Fruit fly (Drosophila melanogaster) whole organism, pupa: ENCODE results near the gene kmr.

Experiments used
- CG10348 ChIP-seq: fragments of 200-800 bp; sonication (Bioruptor generic); IDR thresholded peaks from 2 replicates; pipeline ENCODE4 v1.3.6; 2022; ENCODE audit warnings: missing biosample characterization, missing genetic modification characterization
- CG12605 ChIP-seq: fragments of 200-800 bp; sonication (Bioruptor generic); IDR thresholded peaks from 2 replicates; pipeline ENCODE4 v1.3.6; 2022; ENCODE audit warnings: missing biosample characterization, missing genetic modification characterization
- CG13204 ChIP-seq: fragments of 200-800 bp; sonication (Bioruptor generic); optimal IDR thresholded peaks from 2 replicates; lab custom pipeline; 2018; ENCODE audit warnings: missing biosample characterization, mild to moderate bottlenecking, missing genetic modification characterization, moderate library complexity
- CG14655 ChIP-seq: fragments of 200-800 bp; sonication (Bioruptor generic); optimal IDR thresholded peaks from 3 replicates; lab custom pipeline; 2017; ENCODE audit warnings: mild to moderate bottlenecking, missing biosample characterization, missing genetic modification reagents, missing genetic modification characterization
- CG15710 ChIP-seq: fragments of 200-800 bp; sonication (Bioruptor generic); optimal IDR thresholded peaks from 2 replicates; lab custom pipeline; 2018; ENCODE audit warnings: missing biosample characterization, mild to moderate bottlenecking, missing genetic modification characterization, moderate library complexity
- CG17806 ChIP-seq: fragments of 200-800 bp; sonication (Bioruptor generic); optimal IDR thresholded peaks from 2 replicates; lab custom pipeline; 2018; ENCODE audit warnings: missing biosample characterization, mild to moderate bottlenecking, missing genetic modification characterization, moderate library complexity
- CG32121 ChIP-seq: fragments of 200-800 bp; sonication (Bioruptor generic); IDR thresholded peaks from 2 replicates; pipeline ENCODE4 v1.3.6; 2022; ENCODE audit warnings: missing biosample characterization, missing genetic modification characterization
- CG34367 ChIP-seq: fragments of 200-800 bp; sonication (Bioruptor generic); optimal IDR thresholded peaks from 2 replicates; lab custom pipeline; 2018; ENCODE audit warnings: missing biosample characterization, mild to moderate bottlenecking, missing genetic modification characterization
- CG4496 ChIP-seq: fragments of 200-800 bp; sonication (Bioruptor generic); IDR thresholded peaks from 3 replicates; pipeline ENCODE4 v1.3.6; 2022; ENCODE audit warnings: missing biosample characterization, missing genetic modification characterization
- CG8159 ChIP-seq: fragments of 200-800 bp; sonication (Bioruptor generic); optimal IDR thresholded peaks from 3 replicates; lab custom pipeline; 2018; ENCODE audit warnings: missing biosample characterization, mild to moderate bottlenecking, missing genetic modification characterization, moderate library complexity
- CG8301 ChIP-seq: fragments of 200-800 bp; sonication (Bioruptor generic); optimal IDR thresholded peaks from 2 replicates; lab custom pipeline; 2018; ENCODE audit warnings: missing biosample characterization, mild to moderate bottlenecking, missing genetic modification characterization
- CG9948 ChIP-seq: fragments of 200-800 bp; sonication (Bioruptor generic); optimal IDR thresholded peaks from 2 replicates; lab custom pipeline; 2018; ENCODE audit warnings: missing biosample characterization, mild to moderate bottlenecking, missing genetic modification characterization, moderate library complexity
- D1 ChIP-seq: fragments of 200-800 bp; sonication (Bioruptor generic); optimal IDR thresholded peaks from 2 replicates; lab custom pipeline; 2018; ENCODE audit warnings: missing biosample characterization, mild to moderate bottlenecking, missing genetic modification characterization, moderate library complexity
- EcR ChIP-seq: fragments of 200-800 bp; sonication (Bioruptor generic); optimal IDR thresholded peaks from 3 replicates; lab custom pipeline; 2019; ENCODE audit warnings: missing biosample characterization, missing genetic modification characterization, mild to moderate bottlenecking, moderate library complexity, missing genetic modification reagents
- Ets98B ChIP-seq: fragments of 200-800 bp; sonication (Bioruptor generic); IDR thresholded peaks from 2 replicates; pipeline ENCODE4 v1.3.6; 2022; ENCODE audit warnings: missing biosample characterization, missing genetic modification characterization
- Pif1A ChIP-seq: fragments of 200-800 bp; sonication (Bioruptor generic); optimal IDR thresholded peaks from 3 replicates; lab custom pipeline; 2016; ENCODE audit warnings: missing biosample characterization, missing genetic modification characterization
- Pif1B ChIP-seq: fragments of 200-800 bp; sonication (Bioruptor generic); optimal IDR thresholded peaks from 3 replicates; lab custom pipeline; 2016; ENCODE audit warnings: missing biosample characterization, missing genetic modification characterization
- Snoo ChIP-seq: fragments of 200-800 bp; sonication (Bioruptor generic); optimal IDR thresholded peaks from 3 replicates; lab custom pipeline; 2017; ENCODE audit warnings: missing biosample characterization, mild to moderate bottlenecking, missing genetic modification characterization, inconsistent platforms
- fd96Ca ChIP-seq: fragments of 200-800 bp; sonication (Bioruptor generic); IDR thresholded peaks from 3 replicates; pipeline ENCODE4 v1.3.6; 2022; ENCODE audit warnings: missing biosample characterization, missing genetic modification characterization
- gl ChIP-seq: fragments of 200-800 bp; sonication (Bioruptor generic); optimal IDR thresholded peaks from 2 replicates; lab custom pipeline; 2018; ENCODE audit warnings: missing biosample characterization, mild to moderate bottlenecking, missing genetic modification characterization
- rn ChIP-seq: fragments of 200-800 bp; sonication (Bioruptor generic); IDR thresholded peaks from 2 replicates; pipeline ENCODE4 v1.3.6; 2022; ENCODE audit warnings: missing biosample characterization, missing genetic modification characterization

The kmr gene

DNA sequence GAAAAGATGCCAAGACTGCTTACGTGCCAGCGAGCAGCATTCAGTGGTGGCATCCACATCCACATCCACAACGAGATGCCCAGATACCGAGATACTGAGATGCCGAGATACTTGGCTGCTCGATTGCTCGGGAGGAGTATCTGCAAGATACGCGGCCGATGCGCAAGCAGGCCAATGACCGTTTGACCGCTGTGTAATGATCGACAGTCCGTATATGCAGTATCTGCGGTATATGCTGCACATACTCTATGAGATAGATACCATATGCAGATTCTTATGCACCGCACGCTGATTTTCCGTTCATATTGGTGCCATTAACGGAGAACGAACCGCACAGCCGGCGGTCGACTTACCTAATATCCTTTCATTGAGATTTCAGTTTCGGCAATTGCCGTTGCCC is 94.3 kb downstream of the kmr start:
- TF ChIP-seq EcR (peak; percentile 51), Ets98B (no peak)

DNA sequence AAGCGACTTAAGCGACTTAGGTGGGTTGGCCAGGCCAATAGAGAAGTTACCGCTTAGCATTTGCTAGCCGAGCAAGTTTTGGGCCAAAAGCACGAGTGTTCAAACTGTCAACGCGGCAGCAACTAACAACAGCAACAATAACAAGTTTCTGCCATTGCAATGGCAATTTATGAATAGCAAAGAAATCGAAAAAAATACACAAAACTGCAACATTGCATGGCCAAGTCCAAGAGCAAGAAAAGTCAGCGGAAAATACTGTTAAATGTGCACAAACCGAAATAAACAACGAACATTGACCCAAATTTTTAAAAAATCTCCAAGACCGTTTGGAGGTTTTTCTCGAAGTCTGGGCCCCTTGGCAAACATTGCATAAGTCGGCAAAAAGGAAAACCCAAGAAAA is 95.3 kb downstream of the kmr start:
- TF ChIP-seq EcR (no peak), CG8159 (tag; lab: Kevin White, UChicago) (no peak), gl (tag; lab: Kevin White, UChicago) (no peak), CG17806 (no peak), D1 (no peak), CG14655 (GFP tag; lab: Kevin White, UChicago) (no peak), CG13204 (GFP tag; lab: Kevin White, UChicago) (no peak)

dm6 chr3R:13811737-13812136 is 96.7 kb downstream of the kmr start:
- no peak for TF ChIP-seq CG32121
- no peak for TF ChIP-seq CG12605

DNA sequence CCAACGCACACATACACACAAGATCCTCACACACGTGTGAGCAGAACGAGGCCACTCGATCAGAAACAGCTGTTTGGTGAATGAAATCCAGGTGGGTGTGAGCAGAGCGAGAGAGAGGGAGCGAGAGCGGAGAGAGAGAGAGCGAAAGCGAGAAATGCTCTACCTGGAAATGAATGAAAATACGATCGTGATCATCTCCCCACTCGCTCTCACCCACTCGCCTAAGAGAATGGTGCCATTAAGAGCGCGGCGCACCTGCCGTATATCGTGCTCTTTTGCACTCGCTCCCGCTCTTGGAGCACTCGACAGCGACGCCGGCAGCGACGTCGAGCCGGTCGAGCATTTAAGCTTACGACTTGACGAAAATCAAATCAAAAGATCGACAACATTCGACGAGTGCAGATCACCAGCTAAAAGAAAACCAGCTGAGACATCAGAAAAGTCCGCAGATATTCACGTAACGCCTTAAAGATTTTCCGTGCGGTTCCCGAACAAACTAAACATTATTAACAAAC is 97.8 kb downstream of the kmr start, which contains the start of the genes tal-1A, tal-2A, tal-3A and tal-AA:
tal-1A (plus strand) TSS at position 374 of the 515 bp plus-strand sequence.
tal-2A (plus strand) TSS at position 374 of the 515 bp plus-strand sequence.
tal-3A (plus strand) TSS at position 374 of the 515 bp plus-strand sequence.
tal-AA (plus strand) TSS at position 374 of the 515 bp plus-strand sequence.
- TF ChIP-seq CG8159 (tag; lab: Kevin White, UChicago) (no peak), CG15710 (tag; lab: Kevin White, UChicago) (no peak), CG9948 (tag; lab: Kevin White, UChicago) (no peak), Ets98B (peak; percentile 68; the same call in 1 of the 2 replicates), rn (no peak), CG13204 (GFP tag; lab: Kevin White, UChicago) (no peak), gl (tag; lab: Kevin White, UChicago) (peak; percentile 14), EcR (peak; percentile 73), CG4496 (GFP tag; lab: Robert Waterston, UW) (no peak), Pif1B (GFP tag; lab: Kevin White, UChicago) (peak; percentile 75), CG14655 (GFP tag; lab: Kevin White, UChicago) (no peak), CG8301 (tag; lab: Kevin White, UChicago) (no peak), CG17806 (no peak), Snoo (tag; lab: Kevin White, UChicago) (peak; percentile 29), CG12605 (peak; percentile 69), Pif1A (peak; percentile 47), CG32121 (peak; percentile 66), D1 (no peak), CG34367 (tag; lab: Kevin White, UChicago) (no peak), fd96Ca (GFP tag; lab: Robert Waterston, UW) (peak; percentile 73), CG10348 (GFP tag; lab: Robert Waterston, UW) (no peak)
